Fruit fly (Drosophila melanogaster): ENCODE measurements around the gene Arl6IP1.

dm6 chr3R:16677934-16678333 lies 34.5 kb downstream of the Arl6IP1 start:
- TF ChIP-seq Smox (GFP tag; optimal IDR thresholded peaks at IDR 0.05) (no peak), CG6276 (GFP tag; optimal IDR thresholded peaks at IDR 0.05) (no peak), CG32006 (GFP tag; optimal IDR thresholded peaks at IDR 0.05) (no peak), Gug (GFP tag; IDR thresholded peaks at IDR 0.05) (no peak), Blimp-1 (GFP tag; optimal IDR thresholded peaks at IDR 0.05) (no peak), CG4318 (GFP tag; optimal IDR thresholded peaks at IDR 0.05) (no peak), CG34406 (GFP tag; optimal IDR thresholded peaks at IDR 0.05) (no peak), CG6808 (GFP tag; optimal IDR thresholded peaks at IDR 0.05) (no peak)
